Fruit fly (Drosophila melanogaster) whole organism, embryonic: Measurements from ENCODE around the gene AIMP2.
A peak's percentile ranks its signal among the peaks of the same experiment; 100 is the strongest.

Source experiments
- Asciz ChIP-seq: fragments of 200-800 bp; sonication (Bioruptor generic); optimal IDR thresholded peaks from 2 replicates; lab custom pipeline; 2017; ENCODE audit warnings: missing biosample characterization, mild to moderate bottlenecking, missing genetic modification characterization, missing genetic modification reagents
- CG10979 ChIP-seq: fragments of 200-800 bp; sonication (Bioruptor generic); optimal IDR thresholded peaks from 2 replicates; lab custom pipeline; 2018; ENCODE audit warnings: missing biosample characterization, mild to moderate bottlenecking, missing genetic modification characterization, moderate library complexity
- CG12236 ChIP-seq: fragments of 200-800 bp; sonication (Bioruptor generic); optimal IDR thresholded peaks from 2 replicates; lab custom pipeline; 2016; ENCODE audit warnings: missing biosample characterization, missing genetic modification characterization
- CG13287 ChIP-seq: fragments of 200-800 bp; sonication (Bioruptor generic); IDR thresholded peaks from 2 replicates; pipeline ENCODE4 v1.3.6; 2022; ENCODE audit warnings: missing biosample characterization, missing genetic modification characterization; ENCODE audit not compliant: partially characterized antibody
- CG13424 ChIP-seq: fragments of 200-800 bp; sonication (Bioruptor generic); optimal IDR thresholded peaks from 2 replicates; lab custom pipeline; 2019; ENCODE audit warnings: missing biosample characterization, mild to moderate bottlenecking, missing genetic modification characterization, moderate library complexity
- CG15269 ChIP-seq: fragments of 200-800 bp; sonication (Bioruptor generic); optimal IDR thresholded peaks from 2 replicates; lab custom pipeline; 2018; ENCODE audit warnings: missing biosample characterization, mild to moderate bottlenecking, missing genetic modification characterization, moderate library complexity
- CG15696 ChIP-seq: fragments of 200-800 bp; sonication (Bioruptor generic); optimal IDR thresholded peaks from 2 replicates; lab custom pipeline; 2019; ENCODE audit warnings: missing biosample characterization, mild to moderate bottlenecking, missing genetic modification characterization, moderate library complexity
- CG1602 ChIP-seq: fragments of 200-800 bp; sonication (Bioruptor generic); optimal IDR thresholded peaks from 3 replicates; lab custom pipeline; 2016; ENCODE audit warnings: missing biosample characterization, missing genetic modification characterization
- CG17802 ChIP-seq: fragments of 200-800 bp; sonication (Bioruptor generic); optimal IDR thresholded peaks from 2 replicates; lab custom pipeline; 2018; ENCODE audit warnings: missing biosample characterization, mild to moderate bottlenecking, missing genetic modification characterization, moderate library complexity
- CG2129 ChIP-seq: fragments of 200-800 bp; sonication (Bioruptor generic); IDR thresholded peaks from 2 replicates; pipeline ENCODE4 v1.3.6; 2022; ENCODE audit warnings: missing biosample characterization, missing genetic modification characterization; ENCODE audit not compliant: partially characterized antibody
- CG2875 ChIP-seq: fragments of 200-800 bp; sonication (Bioruptor generic); optimal IDR thresholded peaks from 2 replicates; lab custom pipeline; 2017; ENCODE audit warnings: missing biosample characterization, mild to moderate bottlenecking, missing genetic modification characterization, missing genetic modification reagents
- CG34376 ChIP-seq: fragments of 200-800 bp; sonication (Bioruptor generic); optimal IDR thresholded peaks from 2 replicates; lab custom pipeline; 2018; ENCODE audit warnings: missing biosample characterization, mild to moderate bottlenecking, missing genetic modification characterization
- CG5245 ChIP-seq: fragments of 200-800 bp; sonication (Bioruptor generic); optimal IDR thresholded peaks from 3 replicates; lab custom pipeline; 2016; ENCODE audit warnings: missing biosample characterization, missing genetic modification characterization
- CG6791 ChIP-seq: fragments of 200-800 bp; sonication (Bioruptor generic); IDR thresholded peaks from 3 replicates; pipeline ENCODE4 v1.3.6; 2022; ENCODE audit warnings: missing biosample characterization, missing genetic modification characterization; ENCODE audit not compliant: partially characterized antibody
- CG6813 ChIP-seq: fragments of 200-800 bp; sonication (Bioruptor generic); optimal IDR thresholded peaks from 2 replicates; lab custom pipeline; 2017; ENCODE audit warnings: missing biosample characterization, missing genetic modification characterization, mild to moderate bottlenecking, moderate library complexity, missing genetic modification reagents
- CG7357 ChIP-seq: fragments of 200-800 bp; sonication (Bioruptor generic); IDR thresholded peaks from 3 replicates; pipeline ENCODE4 v1.3.6; 2022; ENCODE audit warnings: missing biosample characterization, missing genetic modification characterization
- CG7556 ChIP-seq: fragments of 200-800 bp; sonication (Bioruptor generic); optimal IDR thresholded peaks from 2 replicates; lab custom pipeline; 2017; ENCODE audit warnings: missing biosample characterization, mild to moderate bottlenecking, missing genetic modification characterization
- CG8089 ChIP-seq: fragments of 200-800 bp; sonication (Bioruptor generic); optimal IDR thresholded peaks from 3 replicates; lab custom pipeline; 2016; ENCODE audit warnings: missing biosample characterization, missing genetic modification characterization
- CG8765 ChIP-seq: fragments of 200-800 bp; sonication (Bioruptor generic); IDR thresholded peaks from 2 replicates; pipeline ENCODE4 v1.3.6; 2022; ENCODE audit warnings: missing biosample characterization, missing genetic modification characterization
- Dip2 ChIP-seq: fragments of 200-800 bp; sonication (Bioruptor generic); IDR thresholded peaks from 2 replicates; pipeline ENCODE4 v1.3.6; 2022; ENCODE audit warnings: missing biosample characterization, missing genetic modification characterization
- E2f2 ChIP-seq: fragments of 200-800 bp; sonication (Bioruptor generic); IDR thresholded peaks from 2 replicates; pipeline ENCODE4 v1.3.6; 2022; ENCODE audit warnings: missing biosample characterization, missing genetic modification characterization
- ERR ChIP-seq: fragments of 200-800 bp; sonication (Bioruptor generic); optimal IDR thresholded peaks from 2 replicates; lab custom pipeline; 2016; ENCODE audit warnings: missing biosample characterization, missing genetic modification characterization
- Eip74EF ChIP-seq, 2 experiments: fragments of 200-800 bp in 1 of 2; fragments of >200 bp in 1 of 2; sonication (Bioruptor generic) in 1 of 2; optimal IDR thresholded peaks; 2 replicates each; lab custom pipeline; 2017 to 2019; ENCODE audit warnings: missing biosample characterization in 2 of 2, missing genetic modification characterization in 2 of 2, mild to moderate bottlenecking in 1 of 2, moderate library complexity in 1 of 2
- Fer2 ChIP-seq: fragments of 200-800 bp; sonication (Bioruptor generic); optimal IDR thresholded peaks from 2 replicates; lab custom pipeline; 2018; ENCODE audit warnings: missing biosample characterization, mild to moderate bottlenecking, missing genetic modification characterization, moderate library complexity
- Gug ChIP-seq: fragments of 200-800 bp; sonication (Bioruptor generic); IDR thresholded peaks from 4 replicates; pipeline ENCODE4 v1.3.6; 2022; ENCODE audit warnings: missing biosample characterization, missing genetic modification characterization
- Hey ChIP-seq: fragments of 200-800 bp; sonication (Bioruptor generic); optimal IDR thresholded peaks from 3 replicates; lab custom pipeline; 2018; ENCODE audit warnings: missing biosample characterization, mild to moderate bottlenecking, missing genetic modification characterization
- Lim3 ChIP-seq: fragments of 200-800 bp; sonication (Bioruptor generic); IDR thresholded peaks from 2 replicates; pipeline ENCODE4 v1.3.6; 2022; ENCODE audit warnings: missing biosample characterization, missing genetic modification characterization
- Mes4 ChIP-seq: fragments of 200-800 bp; sonication (Bioruptor generic); optimal IDR thresholded peaks from 2 replicates; lab custom pipeline; 2016; ENCODE audit warnings: missing biosample characterization, missing genetic modification characterization
- NK7.1 ChIP-seq: fragments of 200-800 bp; sonication (Bioruptor generic); optimal IDR thresholded peaks from 3 replicates; lab custom pipeline; 2016; ENCODE audit warnings: missing biosample characterization, missing genetic modification characterization
- Nf-YA ChIP-seq: fragments of 200-800 bp; sonication (Bioruptor generic); IDR thresholded peaks from 2 replicates; pipeline ENCODE4 v1.3.6; 2022; ENCODE audit warnings: missing biosample characterization, missing genetic modification characterization
- Usf ChIP-seq: fragments of 200-800 bp; sonication (Bioruptor generic); optimal IDR thresholded peaks from 2 replicates; lab custom pipeline; 2017; ENCODE audit warnings: missing genotype, missing biosample characterization, missing genetic modification characterization
- bcd ChIP-seq: fragments of 200-800 bp; sonication (Bioruptor generic); optimal IDR thresholded peaks from 2 replicates; lab custom pipeline; 2017; ENCODE audit warnings: missing biosample characterization, mild to moderate bottlenecking, missing genetic modification characterization
- chn ChIP-seq: fragments of 200-800 bp; sonication (Bioruptor generic); optimal IDR thresholded peaks from 2 replicates; lab custom pipeline; 2016; ENCODE audit warnings: missing biosample characterization, missing genetic modification characterization
- emc ChIP-seq: fragments of 200-800 bp; sonication (Bioruptor generic); optimal IDR thresholded peaks from 2 replicates; lab custom pipeline; 2016; ENCODE audit warnings: missing biosample characterization, missing genetic modification characterization
- hth ChIP-seq: fragments of >200 bp; optimal IDR thresholded peaks from 2 replicates; lab custom pipeline; 2017; ENCODE audit warnings: inconsistent platforms
- jigr1 ChIP-seq: fragments of 200-800 bp; sonication (Bioruptor generic); IDR thresholded peaks from 3 replicates; pipeline ENCODE4 v1.3.6; 2022; ENCODE audit warnings: missing biosample characterization, missing genetic modification characterization
- lilli ChIP-seq: fragments of 200-800 bp; sonication (Bioruptor generic); optimal IDR thresholded peaks from 3 replicates; lab custom pipeline; 2016; ENCODE audit warnings: missing biosample characterization, missing genetic modification characterization
- lmd ChIP-seq: fragments of 200-800 bp; sonication (Bioruptor generic); IDR thresholded peaks from 2 replicates; pipeline ENCODE4 v1.3.6; 2022; ENCODE audit warnings: missing biosample characterization, missing genetic modification characterization
- nerfin-2 ChIP-seq: fragments of 200-800 bp; sonication (Bioruptor generic); IDR thresholded peaks from 2 replicates; pipeline ENCODE4 v1.3.6; 2022; ENCODE audit warnings: missing biosample characterization, missing genetic modification characterization; ENCODE audit not compliant: partially characterized antibody
- p53 ChIP-seq: fragments of 200-800 bp; sonication (Bioruptor generic); optimal IDR thresholded peaks from 2 replicates; lab custom pipeline; 2016; ENCODE audit warnings: missing biosample characterization, missing genetic modification characterization
- sima ChIP-seq: fragments of 200-800 bp; sonication (Bioruptor generic); optimal IDR thresholded peaks from 2 replicates; lab custom pipeline; 2016; ENCODE audit warnings: missing biosample characterization, missing genetic modification characterization
- slbo ChIP-seq: fragments of 200-800 bp; sonication (Bioruptor generic); IDR thresholded peaks from 2 replicates; pipeline ENCODE4 v1.3.6; 2022; ENCODE audit warnings: missing biosample characterization, missing genetic modification characterization
- ssp ChIP-seq: fragments of 200-800 bp; sonication (Bioruptor generic); IDR thresholded peaks from 2 replicates; pipeline ENCODE4 v1.3.6; 2022; ENCODE audit warnings: missing biosample characterization, missing genetic modification characterization
- stwl ChIP-seq: fragments of 200-800 bp; sonication (Bioruptor generic); optimal IDR thresholded peaks from 3 replicates; lab custom pipeline; 2018; ENCODE audit warnings: missing biosample characterization, mild to moderate bottlenecking, missing genetic modification characterization, moderate library complexity
- sug ChIP-seq: fragments of 200-800 bp; optimal IDR thresholded peaks from 2 replicates; lab custom pipeline; 2019; ENCODE audit warnings: missing biosample characterization, mild to moderate bottlenecking, missing genetic modification characterization, moderate library complexity
- usp ChIP-seq: fragments of >200 bp; optimal IDR thresholded peaks from 2 replicates; lab custom pipeline; 2017; ENCODE audit warnings: missing biosample characterization, missing genetic modification characterization
- wor ChIP-seq: fragments of 200-800 bp; sonication (Bioruptor generic); IDR thresholded peaks from 2 replicates; pipeline ENCODE4 v1.3.6; 2022; ENCODE audit warnings: missing biosample characterization, missing genetic modification characterization
- yki ChIP-seq: fragments of >200 bp; optimal IDR thresholded peaks from 3 replicates; lab custom pipeline; 2018
- zfh1 ChIP-seq: fragments of 200-800 bp; sonication (Bioruptor generic); IDR thresholded peaks from 3 replicates; pipeline ENCODE4 v1.3.6; 2022; ENCODE audit warnings: missing biosample characterization, missing genetic modification characterization

AIMP2 gene

DNA sequence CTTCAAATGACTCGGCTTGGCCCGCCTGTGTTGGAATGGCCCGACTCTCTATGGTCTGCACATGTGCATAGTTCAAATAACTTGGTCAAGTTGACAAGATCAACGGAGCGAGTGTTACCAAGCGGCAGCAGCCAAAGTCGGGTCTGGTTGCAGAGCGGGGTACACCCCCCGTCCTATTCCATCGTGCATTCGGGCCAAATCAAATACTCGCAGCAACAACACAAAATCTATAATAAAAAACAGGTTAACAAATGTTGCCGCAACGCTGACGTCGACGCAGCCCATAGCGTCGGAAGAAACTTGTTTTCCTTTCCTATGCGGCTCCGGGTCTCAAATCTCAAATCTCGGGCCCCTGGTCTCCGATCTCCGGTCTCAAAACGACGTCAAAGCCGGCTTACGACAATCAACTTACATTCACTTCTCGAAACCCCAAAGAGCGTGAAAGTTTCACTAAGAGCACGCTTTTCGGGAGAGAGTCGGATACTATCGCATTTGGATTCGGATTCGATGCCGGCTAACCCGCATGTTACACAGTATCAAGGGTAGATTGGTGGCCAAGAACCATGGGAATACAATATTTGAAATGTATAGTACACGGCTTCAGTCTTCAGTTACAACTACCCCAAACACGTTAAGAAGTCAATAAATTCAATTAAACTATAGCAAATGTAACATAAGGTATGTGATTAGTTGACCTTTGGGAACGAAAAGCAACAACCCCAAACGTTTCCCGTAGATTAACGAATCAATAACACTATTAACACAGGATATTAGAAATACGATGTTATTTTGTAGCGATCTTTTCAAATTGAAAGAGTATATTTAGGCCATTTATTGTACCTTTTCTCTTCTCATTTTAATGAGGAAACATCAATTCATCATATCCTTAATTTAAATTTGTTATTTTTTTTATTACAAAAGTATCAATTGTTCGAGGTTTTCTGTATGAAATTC, 48.9 kb upstream of the AIMP2 start (continued):
- TF ChIP-seq Nf-YA (GFP tag; lab: Robert Waterston, UW) (no peak), CG5245 (GFP tag; lab: Kevin White, UChicago) (no peak), CG17802 (no peak), Asciz (GFP tag; lab: Kevin White, UChicago) (peak; percentile 46), CG8765 (GFP tag; lab: Robert Waterston, UW) (no peak), CG1602 (GFP tag; lab: Kevin White, UChicago) (peak; percentile 72), usp (no peak), yki (lab: Kevin White, UChicago) (peak; percentile 14), Dip2 (GFP tag; lab: Robert Waterston, UW) (no peak), CG7556 (peak; percentile 92), emc (GFP tag; lab: Kevin White, UChicago) (no peak), jigr1 (no peak), Lim3 (no peak), CG6791 (GFP tag; lab: Robert Waterston, UW) (no peak), CG34376 (GFP tag; lab: Kevin White, UChicago) (no peak), Gug (GFP tag; lab: Robert Waterston, UW) (peak; percentile 55; the same call in 2 of the 4 replicates), CG2875 (GFP tag; lab: Kevin White, UChicago) (no peak), CG15696 (tag; lab: Kevin White, UChicago) (peak; percentile 38), Eip74EF (GFP tag; optimal IDR thresholded peaks at IDR 0.05; lab: Kevin White, UChicago) (peak in 1 of 2 experiments; percentile 51), CG13287 (GFP tag; lab: Robert Waterston, UW) (no peak), stwl (no peak), p53 (GFP tag; lab: Kevin White, UChicago) (peak; percentile 16), sug (tag; lab: Kevin White, UChicago) (peak; percentile 37), lilli (GFP tag; lab: Kevin White, UChicago) (peak; percentile 74), Usf (GFP tag; lab: Kevin White, UChicago) (peak; percentile 56), ssp (GFP tag; lab: Robert Waterston, UW) (no peak), chn (GFP tag; lab: Kevin White, UChicago) (peak; percentile 52), lmd (GFP tag; lab: Robert Waterston, UW) (peak; percentile 58; the same call in 1 of the 2 replicates), zfh1 (GFP tag; lab: Robert Waterston, UW) (0 out of 3 replicates have a peak, but pooled peaks have one; percentile 7), E2f2 (no peak), CG10979 (peak; percentile 62), CG2129 (no peak), bcd (GFP tag; lab: Kevin White, UChicago) (peak; percentile 72), CG8089 (peak; percentile 2), CG7357 (GFP tag; lab: Robert Waterston, UW) (no peak), slbo (GFP tag; lab: Robert Waterston, UW) (peak; percentile 56), Fer2 (tag; lab: Kevin White, UChicago) (no peak), CG6813 (GFP tag; lab: Kevin White, UChicago) (no peak), sima (GFP tag; lab: Kevin White, UChicago) (no peak), NK7.1 (GFP tag; lab: Kevin White, UChicago) (no peak), CG15269 (tag; lab: Kevin White, UChicago) (peak; percentile 71), wor (GFP tag; lab: Robert Waterston, UW) (peak; percentile 53; the same call in 1 of the 2 replicates), ERR (no peak), CG12236 (GFP tag; lab: Kevin White, UChicago) (peak; percentile 5), Hey (tag; lab: Kevin White, UChicago) (no peak), Mes4 (GFP tag; lab: Kevin White, UChicago) (peak; percentile 46), CG13424 (tag; lab: Kevin White, UChicago) (peak; percentile 68), hth (lab: Kevin White, UChicago) (no peak), nerfin-2 (no peak)
